Worm (Caenorhabditis elegans): Measurements from ENCODE around the gene dod-21.

The dod-21 gene

ce11 chrIV:12936221-12936776 is at the start of gene dod-21, which contains the start of gene cld-1:
Gene dod-21, plus strand, starts transcription at chrIV:12936738.
Gene cld-1, minus strand, starts transcription at chrIV:12936271.
- TF ChIP-seq lag-1 (GFP tag; IDR thresholded peaks at IDR 0.05), result no peak
- TF ChIP-seq sea-2 (GFP tag; IDR thresholded peaks at IDR 0.05), result no peak
- TF ChIP-seq mes-4 (tag; optimal IDR thresholded peaks at IDR 0.05), result no peak
- no peak for TF ChIP-seq rcor-1 (GFP tag; IDR thresholded peaks at IDR 0.05)
- TF ChIP-seq ZK185.1 (tag; optimal IDR thresholded peaks at IDR 0.05; ENCODE audit: poor library complexity, severe bottlenecking), result no peak
- no peak for TF ChIP-seq ama-1 (optimal IDR thresholded peaks at IDR 0.05)
- TF ChIP-seq ama-1 (GFP tag; optimal IDR thresholded peaks at IDR 0.05), result no peak
- no peak for TF ChIP-seq rpc-1 (optimal IDR thresholded peaks at IDR 0.05)
- TF ChIP-seq rpc-1 (tag; optimal IDR thresholded peaks at IDR 0.05), result no peak
- TF ChIP-seq dox-1 (GFP tag; IDR thresholded peaks at IDR 0.05), result no peak
- TF ChIP-seq nfyb-1 (GFP tag; IDR thresholded peaks at IDR 0.05), result peak; percentile 78
- TF ChIP-seq attf-6 (GFP tag; IDR thresholded peaks at IDR 0.05), result no peak
- no peak for TF ChIP-seq B0261.1 (tag; optimal IDR thresholded peaks at IDR 0.05)
- TF ChIP-seq aptf-3 (GFP tag; IDR thresholded peaks at IDR 0.05), result no peak
- TF ChIP-seq hmg-1.2 (GFP tag; IDR thresholded peaks at IDR 0.05), result no peak
- TF ChIP-seq cebp-2 (GFP tag; IDR thresholded peaks at IDR 0.05), result no peak
- TF ChIP-seq nfya-2 (GFP tag; IDR thresholded peaks at IDR 0.05), result no peak
- peak; percentile 69 for TF ChIP-seq nhr-80 (tag; optimal IDR thresholded peaks at IDR 0.05)

DNA sequence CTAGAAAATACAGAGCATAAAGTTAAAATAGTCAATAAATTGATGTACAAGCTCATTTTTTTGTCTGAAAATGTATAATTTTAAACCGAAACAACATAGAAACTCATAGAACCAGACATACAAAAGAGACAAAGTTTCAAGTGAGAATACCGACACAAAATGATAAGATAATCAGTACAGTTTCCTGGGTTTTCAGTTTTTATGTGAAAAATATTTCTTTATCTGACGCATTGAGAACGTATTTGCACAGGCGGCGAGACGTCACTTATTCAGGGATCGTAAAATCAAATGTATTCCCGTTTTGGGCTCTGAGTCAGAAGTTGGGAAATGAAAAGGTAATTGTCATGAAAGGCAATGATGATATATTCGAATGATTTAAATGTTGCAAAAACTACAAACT is 46.1 kb upstream of the dod-21 start, which contains the start of gene K08D8.6:
TSS of gene K08D8.6 (minus strand) at position 64 of the 400 bp plus-strand sequence.
- TF ChIP-seq nhr-80 (tag; optimal IDR thresholded peaks at IDR 0.05), result peak; percentile 87
- TF ChIP-seq unc-62 (GFP tag; optimal IDR thresholded peaks at IDR 0.05), result no peak
- no peak for TF ChIP-seq lag-1 (GFP tag; IDR thresholded peaks at IDR 0.05)
- no peak for TF ChIP-seq ztf-6 (GFP tag; IDR thresholded peaks at IDR 0.05)
- no peak for TF ChIP-seq snpc-1.3 (tag; optimal IDR thresholded peaks at IDR 0.05; ENCODE audit: insufficient read depth)
- TF ChIP-seq him-1 (tag; optimal IDR thresholded peaks at IDR 0.05), result no peak
- TF ChIP-seq nfya-1 (tag; optimal IDR thresholded peaks at IDR 0.05; ENCODE audit: borderline replicate concordance, insufficient read depth), result no peak
- no peak for TF ChIP-seq ceh-27 (GFP tag; optimal IDR thresholded peaks at IDR 0.05)
- no peak for TF ChIP-seq zim-3 (tag; optimal IDR thresholded peaks at IDR 0.05)
- no peak for TF ChIP-seq pha-4 (tag; optimal IDR thresholded peaks at IDR 0.05)
- TF ChIP-seq attf-5 (GFP tag; optimal IDR thresholded peaks at IDR 0.05), result no peak
- no peak for TF ChIP-seq ztf-28 (GFP tag; IDR thresholded peaks at IDR 0.05)
- no peak for TF ChIP-seq tlf-1 (GFP tag; optimal IDR thresholded peaks at IDR 0.05)
- peak; percentile 36 for TF ChIP-seq atf-7 (tag; optimal IDR thresholded peaks at IDR 0.05)

DNA sequence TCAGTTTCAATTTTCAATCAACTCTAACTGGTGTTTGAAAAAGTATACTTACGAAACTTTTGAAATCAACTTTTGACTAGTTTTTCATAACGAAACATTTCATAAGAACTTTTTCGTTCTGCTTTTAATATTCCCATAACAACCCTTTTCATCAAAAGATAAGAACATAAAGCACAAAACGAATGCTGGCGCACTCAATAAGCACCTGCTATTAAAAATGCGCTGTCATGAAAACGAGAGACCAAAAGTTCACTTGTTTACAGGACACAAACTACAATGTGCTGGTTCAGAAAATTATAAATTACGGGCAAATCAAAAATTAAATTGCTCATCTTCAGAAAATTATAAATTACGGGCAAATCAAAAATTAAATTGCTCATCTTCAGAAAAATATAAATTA is 45.5 kb upstream of the dod-21 start:
- no peak for TF ChIP-seq unc-62 (GFP tag; optimal IDR thresholded peaks at IDR 0.05)
- no peak for TF ChIP-seq snpc-1.1 (tag; optimal IDR thresholded peaks at IDR 0.05; ENCODE audit: insufficient read depth)
- TF ChIP-seq cebp-1 (GFP tag; IDR thresholded peaks at IDR 0.05), result no peak
- TF ChIP-seq cebp-1 (tag; optimal IDR thresholded peaks at IDR 0.05), result peak; percentile 22

- TF ChIP-seq rpc-1 (optimal IDR thresholded peaks at IDR 0.05), result no peak
- TF ChIP-seq rpc-1 (tag; optimal IDR thresholded peaks at IDR 0.05), result no peak
Measured at ce11 chrIV:12892194-12892593, 44.3 kb upstream of the dod-21 start, which contains the start of gene K08D8.1. Gene K08D8.1, plus strand, starts transcription at chrIV:12892494.

ce11 chrIV:12893166-12893565 is 43.4 kb upstream of the dod-21 start, which contains the start of gene K08D8.12:
Gene K08D8.12, plus strand, starts transcription at chrIV:12893466.
- TF ChIP-seq hrde-1 (tag; optimal IDR thresholded peaks at IDR 0.05; ENCODE audit: borderline replicate concordance), result no peak
- no peak for TF ChIP-seq ccch-3 (GFP tag; optimal IDR thresholded peaks at IDR 0.05)
- TF ChIP-seq F10E7.11 (tag; optimal IDR thresholded peaks at IDR 0.05), result no peak
- TF ChIP-seq bed-2 (GFP tag; IDR thresholded peaks at IDR 0.05), result no peak
- TF ChIP-seq ceh-100 (GFP tag; IDR thresholded peaks at IDR 0.05), result no peak
- no peak for TF ChIP-seq ztf-22 (GFP tag; optimal IDR thresholded peaks at IDR 0.05)
- no peak for TF ChIP-seq sptf-2 (GFP tag; optimal IDR thresholded peaks at IDR 0.05)
